Fruit fly (Drosophila melanogaster) whole organism, prepupa: ENCODE results near the gene TBC1D16.
A peak's percentile ranks its signal among the peaks of the same experiment; 100 is the strongest.

Experiments used
- CG11294 ChIP-seq: fragments of 200-800 bp; sonication (Bioruptor generic); IDR thresholded peaks from 2 replicates; pipeline ENCODE4 v1.3.6; 2022; ENCODE audit warnings: missing biosample characterization, missing genetic modification characterization
- CG11902 ChIP-seq: fragments of 200-800 bp; sonication (Bioruptor generic); optimal IDR thresholded peaks from 3 replicates; lab custom pipeline; 2016; ENCODE audit warnings: missing biosample characterization, missing genetic modification characterization
- CG34406 ChIP-seq: fragments of 200-800 bp; sonication (Bioruptor generic); optimal IDR thresholded peaks from 3 replicates; lab custom pipeline; 2016; ENCODE audit warnings: missing biosample characterization, missing genetic modification characterization
- CG9139 ChIP-seq: fragments of 200-800 bp; sonication (Bioruptor generic); optimal IDR thresholded peaks from 3 replicates; lab custom pipeline; 2017; ENCODE audit warnings: missing biosample characterization, mild to moderate bottlenecking, missing genetic modification characterization
- Eip78C ChIP-seq: fragments of 200-800 bp; sonication (Bioruptor generic); peaks from one replicate; lab custom pipeline; 2016; ENCODE audit warnings: missing biosample characterization, missing genetic modification characterization
- Gug ChIP-seq: fragments of 200-800 bp; sonication (Bioruptor generic); IDR thresholded peaks from 2 replicates; pipeline ENCODE4 v1.3.6; 2022; ENCODE audit warnings: missing biosample characterization, missing genetic modification characterization
- Hr38 ChIP-seq: sonication (Bioruptor generic); optimal IDR thresholded peaks from 2 replicates; lab custom pipeline; 2016; ENCODE audit warnings: missing biosample characterization, missing genetic modification characterization
- Hr39 ChIP-seq: fragments of 200-800 bp; sonication (Bioruptor generic); optimal IDR thresholded peaks from 2 replicates; lab custom pipeline; 2016; ENCODE audit warnings: missing biosample characterization, missing genetic modification characterization
- OdsH ChIP-seq: fragments of 200-800 bp; sonication (Bioruptor generic); optimal IDR thresholded peaks from 3 replicates; lab custom pipeline; 2016; ENCODE audit warnings: missing biosample characterization, missing genetic modification characterization
- Smox ChIP-seq: fragments of 200-800 bp; sonication (Bioruptor generic); optimal IDR thresholded peaks from 3 replicates; lab custom pipeline; 2016; ENCODE audit warnings: missing biosample characterization, missing genetic modification characterization
- acj6 ChIP-seq: fragments of 200-800 bp; sonication (Bioruptor generic); optimal IDR thresholded peaks from 3 replicates; lab custom pipeline; 2016; ENCODE audit warnings: missing biosample characterization, missing genetic modification characterization
- dsx ChIP-seq: fragments of 200-800 bp; optimal IDR thresholded peaks from 3 replicates; lab custom pipeline; 2019; ENCODE audit warnings: missing biosample characterization, mild to moderate bottlenecking, missing genetic modification characterization, moderate library complexity; ENCODE audit not compliant: poor library complexity, severe bottlenecking
- fd59A ChIP-seq: fragments of 200-800 bp; sonication (Bioruptor generic); optimal IDR thresholded peaks from 2 replicates; lab custom pipeline; 2017; ENCODE audit warnings: missing biosample characterization, mild to moderate bottlenecking, missing genetic modification characterization, missing genetic modification reagents
- pdm3 ChIP-seq: fragments of 200-800 bp; sonication (Bioruptor generic); optimal IDR thresholded peaks from 3 replicates; lab custom pipeline; 2016; ENCODE audit warnings: missing biosample characterization, missing genetic modification characterization
- svp ChIP-seq: fragments of 200-800 bp; sonication (Bioruptor generic); peaks from one replicate; lab custom pipeline; 2016; ENCODE audit warnings: missing biosample characterization, missing genetic modification characterization
- topi ChIP-seq: fragments of 200-800 bp; sonication (Bioruptor generic); optimal IDR thresholded peaks from 3 replicates; lab custom pipeline; 2016; ENCODE audit warnings: missing biosample characterization, missing genetic modification characterization

The TBC1D16 gene

DNA sequence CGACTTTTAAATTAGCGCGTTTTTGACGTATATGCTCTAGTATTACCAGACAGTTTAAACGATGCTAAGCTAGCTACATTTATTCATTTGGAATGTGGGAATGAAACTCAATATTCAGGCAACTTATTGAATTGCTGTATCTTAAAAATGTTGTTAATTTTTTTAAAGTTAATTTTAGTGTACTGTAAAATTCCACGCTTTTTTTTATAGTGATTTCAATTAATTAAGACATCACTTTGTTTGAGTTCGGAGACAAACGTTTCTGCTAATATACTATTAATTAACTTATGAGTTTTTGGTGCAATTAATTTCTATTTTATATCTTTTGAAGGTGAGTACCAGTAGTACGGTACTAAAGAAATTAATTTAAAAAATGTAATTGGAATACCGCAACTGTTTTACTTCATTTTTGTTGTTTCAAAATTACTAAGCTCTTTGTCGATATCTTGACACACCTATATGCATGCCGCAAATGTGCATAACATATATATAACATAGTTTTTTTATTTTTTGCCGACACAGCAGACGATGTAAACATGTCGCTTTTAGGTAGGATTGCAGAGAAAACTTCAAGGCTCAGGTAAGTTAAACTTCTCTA, 49.1 kb downstream of the TBC1D16 start, which contains the start of the genes Cdk1 and mRpS7 (continued):
- TF ChIP-seq Hr38 (no peak), CG11902 (peak; percentile 56), CG34406 (peak; percentile 55), Smox (GFP tag; lab: Kevin White, UChicago) (peak; percentile 74), pdm3 (GFP tag; lab: Kevin White, UChicago) (peak; percentile 78), Eip78C (GFP tag; lab: Kevin White, UChicago) (peak; percentile 91), Gug (GFP tag; lab: Robert Waterston, UW) (no peak), fd59A (GFP tag; lab: Kevin White, UChicago) (no peak), CG9139 (GFP tag; lab: Kevin White, UChicago) (no peak), svp (GFP tag; lab: Kevin White, UChicago) (no peak), CG11294 (GFP tag; lab: Robert Waterston, UW) (no peak; the same call in 1 of the 2 replicates), OdsH (GFP tag; lab: Kevin White, UChicago) (peak; percentile 78), Hr39 (GFP tag; lab: Kevin White, UChicago) (peak; percentile 71), acj6 (GFP tag; lab: Kevin White, UChicago) (peak; percentile 68), dsx (GFP tag; lab: Kevin White, UChicago) (peak; percentile 57), topi (peak; percentile 74)
